Fruit fly (Drosophila melanogaster) whole organism, embryonic: ENCODE data around the gene CG1640.

ENCODE experiments used
- Atf3 ChIP-seq: fragments of 200-800 bp; sonication (Bioruptor generic); optimal IDR thresholded peaks from 3 replicates; lab custom pipeline; 2016; ENCODE audit warnings: missing biosample characterization, missing genetic modification characterization
- BEAF-32 ChIP-seq: fragments of 200-800 bp; sonication (Bioruptor generic); optimal IDR thresholded peaks from 3 replicates; lab custom pipeline; 2017; ENCODE audit warnings: missing biosample characterization, missing genetic modification characterization, mild to moderate bottlenecking, moderate library complexity, missing genetic modification reagents
- Blimp-1 ChIP-seq: fragments of 200-800 bp; sonication (Bioruptor generic); optimal IDR thresholded peaks from 3 replicates; lab custom pipeline; 2018; ENCODE audit warnings: missing biosample characterization, missing genetic modification characterization, mild to moderate bottlenecking, moderate library complexity, missing genetic modification reagents
- CG12769 ChIP-seq: fragments of 200-800 bp; sonication (Bioruptor generic); optimal IDR thresholded peaks from 2 replicates; lab custom pipeline; 2019; ENCODE audit warnings: missing biosample characterization, mild to moderate bottlenecking, missing genetic modification characterization, moderate library complexity
- CG13287 ChIP-seq: fragments of 200-800 bp; sonication (Bioruptor generic); IDR thresholded peaks from 2 replicates; pipeline ENCODE4 v1.3.6; 2022; ENCODE audit warnings: missing biosample characterization, missing genetic modification characterization; ENCODE audit not compliant: partially characterized antibody
- CG13775 ChIP-seq: fragments of 200-800 bp; sonication (Bioruptor generic); optimal IDR thresholded peaks from 3 replicates; lab custom pipeline; 2017; ENCODE audit warnings: missing biosample characterization, mild to moderate bottlenecking, missing genetic modification characterization
- CG13894 ChIP-seq: fragments of 200-800 bp; sonication (Bioruptor generic); optimal IDR thresholded peaks from 3 replicates; lab custom pipeline; 2018; ENCODE audit warnings: missing biosample characterization, mild to moderate bottlenecking, missing genetic modification characterization, moderate library complexity
- CG14667 ChIP-seq: fragments of 200-800 bp; sonication (Bioruptor generic); IDR thresholded peaks from 2 replicates; pipeline ENCODE4 v1.3.6; 2022; ENCODE audit warnings: missing biosample characterization, missing genetic modification characterization
- CG17612 ChIP-seq: fragments of 200-800 bp; sonication (Bioruptor generic); IDR thresholded peaks from 2 replicates; pipeline ENCODE4 v1.3.6; 2022; ENCODE audit warnings: missing biosample characterization, missing genetic modification characterization
- CG30431 ChIP-seq: fragments of 200-800 bp; sonication (Bioruptor generic); optimal IDR thresholded peaks from 2 replicates; lab custom pipeline; 2017; ENCODE audit warnings: missing biosample characterization, missing genetic modification characterization
- CG3065 ChIP-seq: fragments of 200-800 bp; sonication (Bioruptor generic); optimal IDR thresholded peaks from 2 replicates; lab custom pipeline; 2016; ENCODE audit warnings: missing biosample characterization, missing genetic modification characterization
- CG32532 ChIP-seq: fragments of 200-800 bp; sonication (Bioruptor generic); IDR thresholded peaks from 2 replicates; pipeline ENCODE4 v1.3.6; 2022; ENCODE audit warnings: missing biosample characterization, missing genetic modification characterization
- CG34224 ChIP-seq: fragments of 200-800 bp; sonication (Bioruptor generic); IDR thresholded peaks from 3 replicates; pipeline ENCODE4 v1.3.6; 2022; ENCODE audit warnings: missing biosample characterization, missing genetic modification characterization; ENCODE audit not compliant: partially characterized antibody
- CG34376 ChIP-seq: fragments of 200-800 bp; sonication (Bioruptor generic); optimal IDR thresholded peaks from 2 replicates; lab custom pipeline; 2018; ENCODE audit warnings: missing biosample characterization, mild to moderate bottlenecking, missing genetic modification characterization
- CG34422 ChIP-seq: fragments of 200-800 bp; sonication (Bioruptor generic); IDR thresholded peaks from 3 replicates; pipeline ENCODE4 v1.3.6; 2022; ENCODE audit warnings: missing biosample characterization, missing genetic modification characterization
- CG4820 ChIP-seq: fragments of 200-800 bp; sonication (Bioruptor generic); optimal IDR thresholded peaks from 3 replicates; lab custom pipeline; 2016; ENCODE audit warnings: missing biosample characterization, missing genetic modification characterization
- CG6175 ChIP-seq: fragments of 200-800 bp; sonication (Bioruptor generic); IDR thresholded peaks from 3 replicates; pipeline ENCODE4 v1.3.6; 2022; ENCODE audit warnings: missing biosample characterization, missing genetic modification characterization
- CG6654 ChIP-seq: fragments of 200-800 bp; sonication (Bioruptor generic); optimal IDR thresholded peaks from 2 replicates; lab custom pipeline; 2017; ENCODE audit warnings: missing biosample characterization, mild to moderate bottlenecking, missing genetic modification characterization
- CG9437 ChIP-seq: fragments of 200-800 bp; sonication (Bioruptor generic); optimal IDR thresholded peaks from 2 replicates; lab custom pipeline; 2018; ENCODE audit warnings: missing biosample characterization, mild to moderate bottlenecking, missing genetic modification characterization
- D19A ChIP-seq: fragments of 200-800 bp; optimal IDR thresholded peaks from 3 replicates; lab custom pipeline; 2019; ENCODE audit warnings: missing biosample characterization, mild to moderate bottlenecking, missing genetic modification characterization, moderate library complexity
- Dll ChIP-seq: fragments of 200-800 bp; sonication (Bioruptor generic); IDR thresholded peaks from 4 replicates; pipeline ENCODE4 v1.3.6; 2022; ENCODE audit warnings: missing biosample characterization, missing genetic modification characterization; ENCODE audit not compliant: partially characterized antibody
- Dp ChIP-seq: fragments of 200-800 bp; sonication (Bioruptor generic); optimal IDR thresholded peaks from 2 replicates; lab custom pipeline; 2018; ENCODE audit warnings: missing biosample characterization, mild to moderate bottlenecking, missing genetic modification characterization, moderate library complexity
- Dref ChIP-seq: fragments of 200-800 bp; sonication (Bioruptor generic); IDR thresholded peaks from 2 replicates; pipeline ENCODE4 v1.3.6; 2022; ENCODE audit warnings: missing biosample characterization, missing genetic modification characterization
- HmgZ ChIP-seq: fragments of 200-800 bp; sonication (Bioruptor generic); optimal IDR thresholded peaks from 2 replicates; lab custom pipeline; 2018; ENCODE audit warnings: missing biosample characterization, mild to moderate bottlenecking, missing genetic modification characterization
- Lhr ChIP-seq: fragments of 200-800 bp; sonication (Bioruptor generic); optimal IDR thresholded peaks from 3 replicates; lab custom pipeline; 2017; ENCODE audit warnings: mild to moderate bottlenecking, missing biosample characterization, missing genetic modification reagents, missing genetic modification characterization
- MESR4 ChIP-seq: fragments of 200-800 bp; sonication (Bioruptor generic); optimal IDR thresholded peaks from 2 replicates; lab custom pipeline; 2018; ENCODE audit warnings: missing biosample characterization, mild to moderate bottlenecking, missing genetic modification characterization, moderate library complexity
- NFAT ChIP-seq: fragments of 200-800 bp; sonication (Bioruptor generic); IDR thresholded peaks from 2 replicates; pipeline ENCODE4 v1.3.6; 2022; ENCODE audit warnings: missing biosample characterization, missing genetic modification characterization
- Nf-YA ChIP-seq: fragments of 200-800 bp; sonication (Bioruptor generic); IDR thresholded peaks from 2 replicates; pipeline ENCODE4 v1.3.6; 2022; ENCODE audit warnings: missing biosample characterization, missing genetic modification characterization
- Sox100B ChIP-seq: fragments of 200-800 bp; sonication (Bioruptor generic); optimal IDR thresholded peaks from 3 replicates; lab custom pipeline; 2018; ENCODE audit warnings: missing biosample characterization, mild to moderate bottlenecking, missing genetic modification characterization
- TFAM ChIP-seq: fragments of 200-800 bp; sonication (Bioruptor generic); optimal IDR thresholded peaks from 2 replicates; lab custom pipeline; 2017; ENCODE audit warnings: missing biosample characterization, missing genetic modification characterization, inconsistent platforms
- al ChIP-seq: fragments of 200-800 bp; sonication (Bioruptor generic); IDR thresholded peaks from 2 replicates; pipeline ENCODE4 v1.3.6; 2022; ENCODE audit warnings: missing biosample characterization, missing genetic modification characterization
- ato ChIP-seq: fragments of 200-800 bp; sonication (Bioruptor generic); IDR thresholded peaks from 2 replicates; pipeline ENCODE4 v1.3.6; 2022; ENCODE audit warnings: missing biosample characterization, missing genetic modification characterization; ENCODE audit not compliant: partially characterized antibody
- chinmo ChIP-seq: fragments of 200-800 bp; sonication (Bioruptor generic); IDR thresholded peaks from 4 replicates; pipeline ENCODE4 v1.3.6; 2022; ENCODE audit warnings: missing biosample characterization, missing genetic modification characterization; ENCODE audit not compliant: partially characterized antibody
- chn ChIP-seq: fragments of 200-800 bp; sonication (Bioruptor generic); optimal IDR thresholded peaks from 2 replicates; lab custom pipeline; 2016; ENCODE audit warnings: missing biosample characterization, missing genetic modification characterization
- ci ChIP-seq: fragments of 200-800 bp; sonication (Bioruptor generic); IDR thresholded peaks from 3 replicates; pipeline ENCODE4 v1.3.6; 2022; ENCODE audit warnings: missing biosample characterization, missing genetic modification characterization
- dimm ChIP-seq: fragments of 200-800 bp; sonication (Bioruptor generic); IDR thresholded peaks from 2 replicates; pipeline ENCODE4 v1.3.6; 2022; ENCODE audit warnings: missing biosample characterization, missing genetic modification characterization
- disco-r ChIP-seq: fragments of 200-800 bp; sonication (Bioruptor generic); optimal IDR thresholded peaks from 2 replicates; lab custom pipeline; 2016; ENCODE audit warnings: missing biosample characterization, missing genetic modification characterization
- dmrt99B ChIP-seq: fragments of 200-800 bp; sonication (Bioruptor generic); optimal IDR thresholded peaks from 2 replicates; lab custom pipeline; 2018; ENCODE audit warnings: missing biosample characterization, mild to moderate bottlenecking, missing genetic modification characterization, moderate library complexity
- eve ChIP-seq, 2 experiments: fragments of >200 bp; optimal IDR thresholded peaks; 2 replicates each; lab custom pipeline; 2017; ENCODE audit warnings: missing biosample characterization in 2 of 2, missing genetic modification characterization in 2 of 2
- exex ChIP-seq: fragments of 200-800 bp; sonication (Bioruptor generic); optimal IDR thresholded peaks from 4 replicates; lab custom pipeline; 2018; ENCODE audit warnings: missing biosample characterization, mild to moderate bottlenecking, missing genetic modification characterization, moderate library complexity
- ham ChIP-seq: fragments of 200-800 bp; sonication (Bioruptor generic); IDR thresholded peaks from 2 replicates; pipeline ENCODE4 v1.3.6; 2022; ENCODE audit warnings: missing biosample characterization, missing genetic modification characterization
- klu ChIP-seq: fragments of 200-800 bp; sonication (Bioruptor generic); IDR thresholded peaks from 2 replicates; pipeline ENCODE4 v1.3.6; 2022; ENCODE audit warnings: missing biosample characterization, missing genetic modification characterization
- lmd ChIP-seq: fragments of 200-800 bp; sonication (Bioruptor generic); IDR thresholded peaks from 2 replicates; pipeline ENCODE4 v1.3.6; 2022; ENCODE audit warnings: missing biosample characterization, missing genetic modification characterization
- mirr ChIP-seq: fragments of 200-800 bp; sonication (Bioruptor generic); optimal IDR thresholded peaks from 3 replicates; lab custom pipeline; 2018; ENCODE audit warnings: missing biosample characterization, mild to moderate bottlenecking, missing genetic modification characterization
- oc ChIP-seq: fragments of 200-800 bp; sonication (Bioruptor generic); optimal IDR thresholded peaks from 2 replicates; lab custom pipeline; 2018; ENCODE audit warnings: missing biosample characterization, mild to moderate bottlenecking, missing genetic modification characterization, moderate library complexity
- pfk ChIP-seq: fragments of 200-800 bp; sonication (Bioruptor generic); optimal IDR thresholded peaks from 2 replicates; lab custom pipeline; 2018; ENCODE audit warnings: missing biosample characterization, mild to moderate bottlenecking, missing genetic modification characterization, moderate library complexity
- rib ChIP-seq: fragments of 200-800 bp; sonication (Bioruptor generic); IDR thresholded peaks from 2 replicates; pipeline ENCODE4 v1.3.6; 2022; ENCODE audit warnings: missing biosample characterization, missing genetic modification characterization
- row ChIP-seq: fragments of 200-800 bp; sonication (Bioruptor generic); IDR thresholded peaks from 3 replicates; pipeline ENCODE4 v1.3.6; 2022; ENCODE audit warnings: missing biosample characterization, missing genetic modification characterization
- scrt ChIP-seq: fragments of 200-800 bp; sonication (Bioruptor generic); optimal IDR thresholded peaks from 2 replicates; lab custom pipeline; 2018; ENCODE audit warnings: missing biosample characterization, mild to moderate bottlenecking, missing genetic modification characterization, moderate library complexity
- sd ChIP-seq: fragments of 200-800 bp; sonication (Bioruptor generic); optimal IDR thresholded peaks from 3 replicates; lab custom pipeline; 2018; ENCODE audit warnings: missing biosample characterization, mild to moderate bottlenecking, missing genetic modification characterization, moderate library complexity
- sr ChIP-seq: fragments of 200-800 bp; sonication (Bioruptor generic); IDR thresholded peaks from 3 replicates; pipeline ENCODE4 v1.3.6; 2022; ENCODE audit warnings: missing biosample characterization, missing genetic modification characterization

The CG1640 gene

DNA sequence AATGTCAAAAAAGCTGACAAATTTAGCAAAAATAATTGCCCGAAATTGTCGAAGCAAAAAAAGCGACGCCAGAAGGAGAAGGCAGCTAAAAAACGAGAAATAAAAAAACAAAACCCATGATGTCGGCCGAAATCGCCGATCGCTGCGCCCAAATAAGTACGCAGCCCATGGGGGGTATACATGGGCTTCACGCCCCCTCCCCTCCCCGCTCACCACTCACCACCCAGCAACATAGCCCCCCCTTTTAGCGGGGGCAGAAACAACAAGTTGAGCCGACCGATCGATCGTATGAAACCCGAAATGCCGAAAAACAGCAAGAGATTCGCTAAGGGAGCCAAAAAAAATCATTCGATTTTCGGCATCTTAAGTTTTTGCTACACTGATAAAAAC is 25.6 kb downstream of the CG1640 start (continued):
- no peak for TF ChIP-seq CG34224 (GFP tag; lab: Robert Waterston, UW)
- TF ChIP-seq ham (GFP tag; lab: Robert Waterston, UW): no peak
- peak; percentile 85 for TF ChIP-seq CG6175 (GFP tag; lab: Robert Waterston, UW)
- TF ChIP-seq Blimp-1 (GFP tag; lab: Kevin White, UChicago): no peak
- no peak for TF ChIP-seq BEAF-32 (GFP tag; lab: Kevin White, UChicago)
- TF ChIP-seq Atf3: no peak
- TF ChIP-seq oc (tag; lab: Kevin White, UChicago): no peak
- no peak for TF ChIP-seq ato (GFP tag; lab: Robert Waterston, UW)
- TF ChIP-seq ci (GFP tag; lab: Robert Waterston, UW): 0 out of 3 replicates have a peak, but pooled peaks have one; percentile 47
- no peak for TF ChIP-seq chn (GFP tag; lab: Kevin White, UChicago)
- TF ChIP-seq CG12769 (tag; lab: Kevin White, UChicago): peak; percentile 72
- no peak for TF ChIP-seq CG13775 (GFP tag; lab: Kevin White, UChicago)
- no peak for TF ChIP-seq Lhr (GFP tag; lab: Kevin White, UChicago)
- TF ChIP-seq Dref: 0 out of 2 replicates have a peak, but pooled peaks have one; percentile 28
- peak; percentile 24 for TF ChIP-seq HmgZ (tag; lab: Kevin White, UChicago)
- peak; percentile 67 for TF ChIP-seq mirr (GFP tag; lab: Kevin White, UChicago)
- 0 out of 3 replicates have a peak, but pooled peaks have one; percentile 25 for TF ChIP-seq CG34422 (GFP tag; lab: Robert Waterston, UW)
- TF ChIP-seq chinmo (GFP tag; lab: Robert Waterston, UW): peak; percentile 97
- TF ChIP-seq TFAM: no peak
- TF ChIP-seq klu (GFP tag; lab: Robert Waterston, UW): peak; percentile 60; the same call in 1 of the 2 replicates
- TF ChIP-seq sd (tag; lab: Kevin White, UChicago): peak; percentile 23
- TF ChIP-seq Nf-YA: no peak
- no peak for TF ChIP-seq disco-r (GFP tag; lab: Kevin White, UChicago)
- 0 out of 2 replicates have a peak, but pooled peaks have one; percentile 6 for TF ChIP-seq CG32532
- TF ChIP-seq CG13894 (tag; lab: Kevin White, UChicago): peak; percentile 58
- peak; percentile 71; the same call in 2 of the 3 replicates for TF ChIP-seq sr
- peak; percentile 68 for TF ChIP-seq NFAT
- no peak for TF ChIP-seq Dp (GFP tag; lab: Kevin White, UChicago)
- TF ChIP-seq CG14667: no peak
- peak; percentile 13; the same call in 1 of the 2 replicates for TF ChIP-seq CG13287 (GFP tag; lab: Robert Waterston, UW)
- TF ChIP-seq rib (GFP tag; lab: Robert Waterston, UW): peak; percentile 92
- no peak for TF ChIP-seq MESR4
- TF ChIP-seq dmrt99B: no peak
- no peak for TF ChIP-seq Dll (GFP tag; lab: Robert Waterston, UW)
- TF ChIP-seq CG4820 (GFP tag; lab: Kevin White, UChicago): no peak
- no peak for TF ChIP-seq Sox100B (GFP tag; lab: Kevin White, UChicago)
- no peak for TF ChIP-seq pfk (GFP tag; lab: Kevin White, UChicago)
- TF ChIP-seq CG30431 (GFP tag; lab: Kevin White, UChicago): no peak
- no peak for TF ChIP-seq D19A (tag; lab: Kevin White, UChicago)
- no peak for TF ChIP-seq dimm (GFP tag; lab: Robert Waterston, UW)
- no peak for TF ChIP-seq CG9437 (GFP tag; lab: Kevin White, UChicago)
- no peak for TF ChIP-seq lmd (GFP tag; lab: Robert Waterston, UW)
- no peak for TF ChIP-seq exex (tag; lab: Kevin White, UChicago)
- no peak for TF ChIP-seq CG17612
- TF ChIP-seq CG6654 (GFP tag; lab: Kevin White, UChicago): no peak
- TF ChIP-seq row (GFP tag; lab: Robert Waterston, UW): no peak
- TF ChIP-seq CG3065 (GFP tag; lab: Kevin White, UChicago): no peak
- no peak for TF ChIP-seq eve (GFP tag; optimal IDR thresholded peaks at IDR 0.05; lab: Kevin White, UChicago)
- TF ChIP-seq CG34376 (GFP tag; lab: Kevin White, UChicago): peak; percentile 39
- TF ChIP-seq scrt (GFP tag; lab: Kevin White, UChicago): no peak
- no peak for TF ChIP-seq al (GFP tag; lab: Robert Waterston, UW)
